Worm (Caenorhabditis elegans) whole organism, L4 larva: ENCODE results near the gene mop-25.2.

Source experiments
- arid-1 ChIP-seq: fragments of 200-800 bp; sonication (Bioruptor generic); conservative IDR thresholded peaks from 2 replicates; pipeline ENCODE4 v1.3.6; 2022; ENCODE audit warnings: missing genetic modification reagents, missing genetic modification characterization, missing compliant biosample characterization
- fkh-10 ChIP-seq: fragments of 150-350 bp; optimal IDR thresholded peaks from 2 replicates; lab custom pipeline; 2014; ENCODE audit warnings: missing biosample characterization, missing genetic modification reagents, missing genetic modification characterization
- lir-3 ChIP-seq: sonication (generic microtip); optimal IDR thresholded peaks from 2 replicates; lab custom pipeline; 2016; ENCODE audit warnings: mild to moderate bottlenecking, missing genetic modification characterization, missing compliant biosample characterization
- mep-1 ChIP-seq: fragments of 150-350 bp; sonication (generic microtip); optimal IDR thresholded peaks from 3 replicates; lab custom pipeline; 2014; ENCODE audit warnings: missing biosample characterization, missing genetic modification characterization
- nhr-25 ChIP-seq: sonication (generic microtip); optimal IDR thresholded peaks from 2 replicates; lab custom pipeline; 2017; ENCODE audit warnings: missing genetic modification characterization, mild to moderate bottlenecking, missing compliant biosample characterization, antibody characterized with exemption, moderate library complexity, borderline replicate concordance; ENCODE audit not compliant: insufficient read depth
- zip-2 ChIP-seq: fragments of 150-350 bp; optimal IDR thresholded peaks from 2 replicates; lab custom pipeline; 2014; ENCODE audit warnings: missing biosample characterization, missing genetic modification characterization

- TF ChIP-seq nhr-25: no peak
- no peak for TF ChIP-seq lir-3 (tag; lab: Kevin White, UChicago)
- TF ChIP-seq fkh-10: no peak
- TF ChIP-seq arid-1: no peak
- TF ChIP-seq mep-1 (tag; lab: Kevin White, UChicago): no peak
- no peak for TF ChIP-seq zip-2
These were observed 23.7 kb upstream of the mop-25.2 start for ce11 chrII:9727192-9727699.
